Fruit fly (Drosophila melanogaster): ENCODE measurements around the gene CG5961.

CG5961 gene

DNA sequence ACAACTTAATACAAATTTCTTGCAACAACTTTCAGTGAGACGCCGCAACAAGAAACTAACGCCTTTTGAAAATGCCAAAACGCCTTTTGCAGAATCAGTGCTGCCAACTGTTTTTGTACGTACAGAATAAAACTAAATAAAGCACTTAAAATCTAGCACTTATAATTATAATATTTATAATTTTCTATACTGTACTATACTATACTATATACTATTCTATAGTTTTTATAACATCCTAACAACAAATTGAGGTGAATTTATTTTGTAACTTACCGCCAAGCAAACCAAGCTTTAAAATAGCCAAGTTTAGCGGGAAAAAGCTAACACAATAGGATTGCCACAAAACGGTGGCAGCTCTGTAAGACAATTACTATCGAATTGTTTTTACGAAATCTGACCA lies 26.3 kb downstream of the CG5961 start, which contains the start of the genes Aos1 and Srlp (continued):
- TF ChIP-seq CG9797 (GFP tag; optimal IDR thresholded peaks at IDR 0.05), result peak; percentile 63
- TF ChIP-seq CG32532 (GFP tag; IDR thresholded peaks at IDR 0.05), result peak; percentile 47; the same call in 1 of the 2 replicates
- 0 out of 2 replicates have a peak, but pooled peaks have one; percentile 20 for TF ChIP-seq CG14667 (GFP tag; IDR thresholded peaks at IDR 0.05)
- TF ChIP-seq CG2120 (GFP tag; optimal IDR thresholded peaks at IDR 0.05), result peak; percentile 42
- TF ChIP-seq Rx (GFP tag; IDR thresholded peaks at IDR 0.05), result no peak
- peak; percentile 24 for TF ChIP-seq CG10654 (GFP tag; optimal IDR thresholded peaks at IDR 0.05)
- TF ChIP-seq Dp (GFP tag; optimal IDR thresholded peaks at IDR 0.05), result peak; percentile 50
- peak; percentile 44 for TF ChIP-seq Sin3A (optimal IDR thresholded peaks at IDR 0.05)
- TF ChIP-seq pzg (GFP tag; optimal IDR thresholded peaks at IDR 0.05), result peak; percentile 57
- TF ChIP-seq CG6683 (GFP tag; optimal IDR thresholded peaks at IDR 0.05), result peak; percentile 3
- TF ChIP-seq sd (tag; optimal IDR thresholded peaks at IDR 0.05), result peak; percentile 58
- TF ChIP-seq dati (GFP tag; IDR thresholded peaks at IDR 0.05), result no peak
- peak; percentile 72 for TF ChIP-seq CG4617 (GFP tag; optimal IDR thresholded peaks at IDR 0.05; ENCODE audit: borderline replicate concordance)
- peak; percentile 12 for TF ChIP-seq CG4328 (GFP tag; optimal IDR thresholded peaks at IDR 0.05)
- TF ChIP-seq dimm (GFP tag; IDR thresholded peaks at IDR 0.05), result no peak
- peak; percentile 40 for TF ChIP-seq CTCF (GFP tag; optimal IDR thresholded peaks at IDR 0.05)
- peak; percentile 77 for TF ChIP-seq CG17361 (GFP tag; IDR thresholded peaks at IDR 0.05)
- peak; percentile 35 for TF ChIP-seq CG17359 (tag; optimal IDR thresholded peaks at IDR 0.05)
- peak; percentile 46 for TF ChIP-seq az2 (GFP tag; optimal IDR thresholded peaks at IDR 0.05)
- TF ChIP-seq Usf (GFP tag; optimal IDR thresholded peaks at IDR 0.05), result peak; percentile 9
- no peak for TF ChIP-seq Lim3 (GFP tag; IDR thresholded peaks at IDR 0.05)
- TF ChIP-seq ro (GFP tag; IDR thresholded peaks at IDR 0.05), result no peak
- TF ChIP-seq Jarid2 (GFP tag; optimal IDR thresholded peaks at IDR 0.05), result no peak
- TF ChIP-seq CG13123 (GFP tag; optimal IDR thresholded peaks at IDR 0.05), result peak; percentile 19
- 0 out of 4 replicates have a peak, but pooled peaks have one; percentile 51 for TF ChIP-seq Dll (GFP tag; IDR thresholded peaks at IDR 0.05; ENCODE audit: partially characterized antibody)
- TF ChIP-seq Max (GFP tag; optimal IDR thresholded peaks at IDR 0.05), result peak; percentile 56
- peak; percentile 58 for TF ChIP-seq CG15514 (GFP tag; optimal IDR thresholded peaks at IDR 0.05)
- TF ChIP-seq CG12104 (GFP tag; optimal IDR thresholded peaks at IDR 0.05), result peak; percentile 30
- TF ChIP-seq nom (GFP tag; optimal IDR thresholded peaks at IDR 0.05), result peak; percentile 43
- TF ChIP-seq CG9727 (GFP tag; optimal IDR thresholded peaks at IDR 0.05), result peak; percentile 24
- TF ChIP-seq E2f2 (GFP tag; IDR thresholded peaks at IDR 0.05), result peak; percentile 69
- no peak for TF ChIP-seq CG4730 (GFP tag; IDR thresholded peaks at IDR 0.05)
- peak; percentile 71 for TF ChIP-seq grau (tag; optimal IDR thresholded peaks at IDR 0.05)
- TF ChIP-seq ewg (GFP tag; optimal IDR thresholded peaks at IDR 0.05), result peak; percentile 1
- no peak for TF ChIP-seq CG11695 (GFP tag; IDR thresholded peaks at IDR 0.05)
- no peak for TF ChIP-seq Camta (GFP tag; optimal IDR thresholded peaks at IDR 0.05)
- TF ChIP-seq CG14710 (tag; optimal IDR thresholded peaks at IDR 0.05), result peak; percentile 86
- TF ChIP-seq ind (GFP tag; optimal IDR thresholded peaks at IDR 0.05), result peak; percentile 56
- TF ChIP-seq CG17802 (tag; optimal IDR thresholded peaks at IDR 0.05), result no peak
- peak; percentile 73 for TF ChIP-seq CG13424 (tag; optimal IDR thresholded peaks at IDR 0.05)
- TF ChIP-seq CG9437 (GFP tag; optimal IDR thresholded peaks at IDR 0.05), result peak; percentile 51
- peak; percentile 52 for TF ChIP-seq CG10979 (tag; optimal IDR thresholded peaks at IDR 0.05)
- TF ChIP-seq sens (GFP tag), result peak; percentile 67
- peak; percentile 26 for TF ChIP-seq CG18619 (GFP tag; optimal IDR thresholded peaks at IDR 0.05)
- TF ChIP-seq Fer2 (tag; optimal IDR thresholded peaks at IDR 0.05), result peak; percentile 34
- no peak for TF ChIP-seq sisA (GFP tag; IDR thresholded peaks at IDR 0.05)
- TF ChIP-seq CG34376 (GFP tag; optimal IDR thresholded peaks at IDR 0.05), result peak; percentile 17
- TF ChIP-seq Lhr (GFP tag; optimal IDR thresholded peaks at IDR 0.05), result peak; percentile 39
- peak; percentile 45 for TF ChIP-seq CG1233 (GFP tag; optimal IDR thresholded peaks at IDR 0.05)
- no peak for TF ChIP-seq prd (optimal IDR thresholded peaks at IDR 0.05)
- TF ChIP-seq prd (GFP tag; IDR thresholded peaks at IDR 0.05), result peak; percentile 55; the same call in 2 of the 3 replicates
- no peak for TF ChIP-seq CG11085 (GFP tag; IDR thresholded peaks at IDR 0.05)
